Fruit fly (Drosophila melanogaster) whole organism, embryonic: ENCODE data around the gene stumps.

Experiments used
- CG1024 ChIP-seq: fragments of 200-800 bp; sonication (Bioruptor generic); IDR thresholded peaks from 2 replicates; pipeline ENCODE4 v1.3.6; 2022; ENCODE audit warnings: missing biosample characterization, missing genetic modification characterization
- CG12104 ChIP-seq: fragments of 200-800 bp; sonication (Bioruptor generic); optimal IDR thresholded peaks from 3 replicates; lab custom pipeline; 2016; ENCODE audit warnings: missing biosample characterization, missing genetic modification characterization
- CG12299 ChIP-seq: fragments of 200-800 bp; sonication (Bioruptor generic); optimal IDR thresholded peaks from 2 replicates; lab custom pipeline; 2018; ENCODE audit warnings: missing biosample characterization, mild to moderate bottlenecking, missing genetic modification characterization
- CG13287 ChIP-seq: fragments of 200-800 bp; sonication (Bioruptor generic); IDR thresholded peaks from 2 replicates; pipeline ENCODE4 v1.3.6; 2022; ENCODE audit warnings: missing biosample characterization, missing genetic modification characterization; ENCODE audit not compliant: partially characterized antibody
- CG14441 ChIP-seq: fragments of 200-800 bp; sonication (Bioruptor generic); IDR thresholded peaks from 2 replicates; pipeline ENCODE4 v1.3.6; 2022; ENCODE audit warnings: missing biosample characterization, missing genetic modification characterization
- CG14860 ChIP-seq: fragments of 200-800 bp; sonication (Bioruptor generic); IDR thresholded peaks from 3 replicates; pipeline ENCODE4 v1.3.6; 2022; ENCODE audit warnings: missing biosample characterization, missing genetic modification characterization; ENCODE audit not compliant: partially characterized antibody
- CG16813 ChIP-seq: fragments of 200-800 bp; sonication (Bioruptor generic); IDR thresholded peaks from 3 replicates; pipeline ENCODE4 v1.3.6; 2022; ENCODE audit warnings: missing biosample characterization, missing genetic modification characterization; ENCODE audit not compliant: partially characterized antibody
- CG17359 ChIP-seq: fragments of 200-800 bp; sonication (Bioruptor generic); optimal IDR thresholded peaks from 3 replicates; lab custom pipeline; 2018; ENCODE audit warnings: missing biosample characterization, mild to moderate bottlenecking, missing genetic modification characterization, moderate library complexity
- CG18011 ChIP-seq: fragments of 200-800 bp; sonication (Bioruptor generic); optimal IDR thresholded peaks from 2 replicates; lab custom pipeline; 2017; ENCODE audit warnings: missing biosample characterization, missing genetic modification characterization, mild to moderate bottlenecking, moderate library complexity, missing genotype
- CG30020 ChIP-seq: fragments of 200-800 bp; optimal IDR thresholded peaks from 2 replicates; lab custom pipeline; 2019; ENCODE audit warnings: missing biosample characterization, mild to moderate bottlenecking, missing genetic modification characterization, moderate library complexity
- CG3995 ChIP-seq: fragments of 200-800 bp; sonication (Bioruptor generic); optimal IDR thresholded peaks from 3 replicates; lab custom pipeline; 2016; ENCODE audit warnings: missing biosample characterization, missing genetic modification characterization
- CG7786 ChIP-seq: fragments of 200-800 bp; sonication (Bioruptor generic); optimal IDR thresholded peaks from 2 replicates; lab custom pipeline; 2016; ENCODE audit warnings: missing biosample characterization, missing genetic modification characterization
- CG7987 ChIP-seq: fragments of 200-800 bp; sonication (Bioruptor generic); optimal IDR thresholded peaks from 2 replicates; lab custom pipeline; 2018; ENCODE audit warnings: missing biosample characterization, mild to moderate bottlenecking, missing genetic modification characterization, moderate library complexity
- CG8388 ChIP-seq: fragments of 200-800 bp; sonication (Bioruptor generic); optimal IDR thresholded peaks from 2 replicates; lab custom pipeline; 2019; ENCODE audit warnings: missing biosample characterization, mild to moderate bottlenecking, missing genetic modification characterization, moderate library complexity
- CG9437 ChIP-seq: fragments of 200-800 bp; sonication (Bioruptor generic); optimal IDR thresholded peaks from 2 replicates; lab custom pipeline; 2018; ENCODE audit warnings: missing biosample characterization, mild to moderate bottlenecking, missing genetic modification characterization
- CHES-1-like ChIP-seq: fragments of 200-800 bp; sonication (Bioruptor generic); optimal IDR thresholded peaks from 2 replicates; lab custom pipeline; 2016; ENCODE audit warnings: missing biosample characterization, missing genetic modification characterization
- CrebB ChIP-seq: fragments of 200-800 bp; sonication (Bioruptor generic); optimal IDR thresholded peaks from 3 replicates; lab custom pipeline; 2018; ENCODE audit warnings: missing biosample characterization, mild to moderate bottlenecking, missing genetic modification characterization
- D ChIP-seq, 2 experiments: fragments of 200-800 bp in 1 of 2; fragments of >200 bp in 1 of 2; sonication (Bioruptor generic) in 1 of 2; optimal IDR thresholded peaks; 2 replicates in 1 of 2; 3 replicates in 1 of 2; lab custom pipeline; 2017; ENCODE audit warnings: mild to moderate bottlenecking in 1 of 2, missing biosample characterization in 1 of 2, missing genetic modification characterization in 1 of 2, missing genetic modification reagents in 1 of 2
- Ets97D ChIP-seq: fragments of 200-800 bp; sonication (Bioruptor generic); optimal IDR thresholded peaks from 3 replicates; lab custom pipeline; 2016; ENCODE audit warnings: missing biosample characterization, missing genetic modification characterization
- Fer1 ChIP-seq: fragments of 200-800 bp; sonication (Bioruptor generic); optimal IDR thresholded peaks from 2 replicates; lab custom pipeline; 2017; ENCODE audit warnings: missing biosample characterization, mild to moderate bottlenecking, missing genetic modification characterization
- GATAe ChIP-seq: fragments of 200-800 bp; sonication (Bioruptor generic); conservative IDR thresholded peaks from 2 replicates; pipeline ENCODE4 v1.3.6; 2022; ENCODE audit warnings: missing biosample characterization, missing genetic modification characterization
- HLH4C ChIP-seq: fragments of 200-800 bp; sonication (Bioruptor generic); IDR thresholded peaks from 3 replicates; pipeline ENCODE4 v1.3.6; 2022; ENCODE audit warnings: missing biosample characterization, missing genetic modification characterization; ENCODE audit not compliant: partially characterized antibody
- Hey ChIP-seq: fragments of 200-800 bp; sonication (Bioruptor generic); optimal IDR thresholded peaks from 3 replicates; lab custom pipeline; 2018; ENCODE audit warnings: missing biosample characterization, mild to moderate bottlenecking, missing genetic modification characterization
- HmgD ChIP-seq: fragments of 200-800 bp; sonication (Bioruptor generic); optimal IDR thresholded peaks from 3 replicates; lab custom pipeline; 2016; ENCODE audit warnings: missing biosample characterization, missing genetic modification characterization
- MBD-R2 ChIP-seq: fragments of 200-800 bp; sonication (Bioruptor generic); IDR thresholded peaks from 2 replicates; pipeline ENCODE4 v1.3.6; 2022; ENCODE audit warnings: missing biosample characterization, missing genetic modification characterization
- NFAT ChIP-seq: fragments of 200-800 bp; sonication (Bioruptor generic); IDR thresholded peaks from 2 replicates; pipeline ENCODE4 v1.3.6; 2022; ENCODE audit warnings: missing biosample characterization, missing genetic modification characterization
- Nf-YC ChIP-seq: fragments of 200-800 bp; optimal IDR thresholded peaks from 3 replicates; lab custom pipeline; 2019; ENCODE audit warnings: missing biosample characterization, mild to moderate bottlenecking, missing genetic modification characterization, moderate library complexity
- Oli ChIP-seq: fragments of 200-800 bp; sonication (Bioruptor generic); optimal IDR thresholded peaks from 2 replicates; lab custom pipeline; 2018; ENCODE audit warnings: missing biosample characterization, mild to moderate bottlenecking, missing genetic modification characterization, moderate library complexity
- Optix ChIP-seq: fragments of 200-800 bp; sonication (Bioruptor generic); IDR thresholded peaks from 3 replicates; pipeline ENCODE4 v1.3.6; 2022; ENCODE audit warnings: missing biosample characterization, missing genetic modification characterization
- Pdp1 ChIP-seq, 2 experiments: fragments of 200-800 bp; sonication (Bioruptor generic); optimal IDR thresholded peaks; 3 replicates each; lab custom pipeline; 2016; ENCODE audit warnings: missing biosample characterization in 2 of 2, missing genetic modification characterization in 2 of 2, mild to moderate bottlenecking in 1 of 2, moderate library complexity in 1 of 2
- Xbp1 ChIP-seq: fragments of 200-800 bp; sonication (Bioruptor generic); optimal IDR thresholded peaks from 3 replicates; lab custom pipeline; 2016; ENCODE audit warnings: missing biosample characterization, mild to moderate bottlenecking, missing genetic modification characterization
- YL-1 ChIP-seq: fragments of 200-800 bp; sonication (Bioruptor generic); optimal IDR thresholded peaks from 3 replicates; lab custom pipeline; 2017; ENCODE audit warnings: missing biosample characterization, mild to moderate bottlenecking, missing genetic modification characterization
- bcd ChIP-seq: fragments of 200-800 bp; sonication (Bioruptor generic); optimal IDR thresholded peaks from 2 replicates; lab custom pipeline; 2017; ENCODE audit warnings: missing biosample characterization, mild to moderate bottlenecking, missing genetic modification characterization
- dmrt99B ChIP-seq: fragments of 200-800 bp; sonication (Bioruptor generic); optimal IDR thresholded peaks from 2 replicates; lab custom pipeline; 2018; ENCODE audit warnings: missing biosample characterization, mild to moderate bottlenecking, missing genetic modification characterization, moderate library complexity
- grn ChIP-seq: fragments of 200-800 bp; sonication (Bioruptor generic); optimal IDR thresholded peaks from 3 replicates; lab custom pipeline; 2017; ENCODE audit warnings: missing biosample characterization, missing genetic modification characterization
- gsb ChIP-seq: fragments of 200-800 bp; sonication (Bioruptor generic); IDR thresholded peaks from 2 replicates; pipeline ENCODE4 v1.3.6; 2022; ENCODE audit warnings: missing biosample characterization, missing genetic modification characterization
- hb ChIP-seq: fragments of 200-800 bp; sonication (Bioruptor generic); IDR thresholded peaks from 3 replicates; pipeline ENCODE4 v1.3.6; 2022; ENCODE audit warnings: missing biosample characterization, missing genetic modification characterization; ENCODE audit not compliant: partially characterized antibody
- klu ChIP-seq: fragments of 200-800 bp; sonication (Bioruptor generic); IDR thresholded peaks from 2 replicates; pipeline ENCODE4 v1.3.6; 2022; ENCODE audit warnings: missing biosample characterization, missing genetic modification characterization
- pum ChIP-seq: fragments of 200-800 bp; sonication (Bioruptor generic); optimal IDR thresholded peaks from 2 replicates; lab custom pipeline; 2016; ENCODE audit warnings: missing biosample characterization, missing genetic modification characterization
- run ChIP-seq: fragments of 200-800 bp; sonication (Bioruptor generic); optimal IDR thresholded peaks from 3 replicates; lab custom pipeline; 2018; ENCODE audit warnings: missing biosample characterization, mild to moderate bottlenecking, missing genetic modification characterization
- seq ChIP-seq: fragments of 200-800 bp; sonication (Bioruptor generic); IDR thresholded peaks from 2 replicates; pipeline ENCODE4 v1.3.6; 2022; ENCODE audit warnings: missing biosample characterization, missing genetic modification characterization
- slbo ChIP-seq: fragments of 200-800 bp; sonication (Bioruptor generic); IDR thresholded peaks from 2 replicates; pipeline ENCODE4 v1.3.6; 2022; ENCODE audit warnings: missing biosample characterization, missing genetic modification characterization
- sr ChIP-seq: fragments of 200-800 bp; sonication (Bioruptor generic); IDR thresholded peaks from 3 replicates; pipeline ENCODE4 v1.3.6; 2022; ENCODE audit warnings: missing biosample characterization, missing genetic modification characterization
- vnd ChIP-seq: fragments of 200-800 bp; sonication (Bioruptor generic); IDR thresholded peaks from 3 replicates; pipeline ENCODE4 v1.3.6; 2022; ENCODE audit warnings: missing biosample characterization, missing genetic modification characterization; ENCODE audit not compliant: partially characterized antibody

Gene stumps

DNA sequence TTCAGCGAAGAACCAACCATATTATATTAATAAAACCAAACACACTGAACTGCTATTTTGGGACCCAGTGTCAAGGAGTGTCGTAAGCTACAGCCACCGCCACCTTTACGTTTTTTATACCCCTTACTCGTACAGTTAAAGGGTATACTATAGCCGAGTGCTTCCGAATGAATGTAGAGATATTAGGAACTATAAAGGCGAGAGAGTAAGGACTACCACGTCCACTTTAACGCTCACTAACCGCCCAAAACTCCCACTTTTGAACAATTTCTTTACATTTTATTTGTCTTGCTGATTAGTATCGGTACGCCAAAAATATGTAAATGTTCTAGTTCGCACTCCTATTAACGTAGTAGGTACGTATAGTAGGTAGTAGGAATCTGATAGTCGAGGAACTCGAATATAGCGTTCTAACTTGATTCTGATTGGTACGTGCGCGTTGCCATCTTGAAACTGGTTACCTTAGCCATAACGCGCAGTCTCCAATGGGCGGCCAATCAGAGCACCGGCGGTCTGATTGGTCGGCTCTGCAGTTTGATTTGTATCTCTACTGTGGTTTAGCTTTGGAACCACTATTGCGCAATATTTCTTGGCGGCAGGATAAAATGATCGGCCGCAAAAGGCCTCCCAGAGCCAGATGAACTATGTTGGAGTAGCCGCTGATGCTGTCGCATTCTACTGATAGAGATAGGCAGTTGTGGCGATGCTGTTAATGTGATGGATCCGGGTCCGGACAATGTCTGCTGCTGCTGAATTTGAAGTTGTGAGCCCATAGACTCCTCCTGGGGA lies 79.1 kb downstream of the stumps start (continued):
- TF ChIP-seq CG3995 (GFP tag; lab: Kevin White, UChicago) (peak; percentile 89), CG7786 (GFP tag; lab: Kevin White, UChicago) (peak; percentile 39), CG16813 (GFP tag; lab: Robert Waterston, UW) (peak; percentile 55; the same call in 1 of the 3 replicates), seq (no peak), hb (GFP tag; lab: Robert Waterston, UW) (peak; percentile 56; the same call in 1 of the 3 replicates), Nf-YC (tag; lab: Kevin White, UChicago) (peak; percentile 100), CG13287 (GFP tag; lab: Robert Waterston, UW) (no peak), grn (GFP tag; lab: Kevin White, UChicago) (peak; percentile 55), CG14860 (peak; percentile 43; the same call in 1 of the 3 replicates)
- TF ChIP-seq, all 482 proteins: peak for 29

DNA sequence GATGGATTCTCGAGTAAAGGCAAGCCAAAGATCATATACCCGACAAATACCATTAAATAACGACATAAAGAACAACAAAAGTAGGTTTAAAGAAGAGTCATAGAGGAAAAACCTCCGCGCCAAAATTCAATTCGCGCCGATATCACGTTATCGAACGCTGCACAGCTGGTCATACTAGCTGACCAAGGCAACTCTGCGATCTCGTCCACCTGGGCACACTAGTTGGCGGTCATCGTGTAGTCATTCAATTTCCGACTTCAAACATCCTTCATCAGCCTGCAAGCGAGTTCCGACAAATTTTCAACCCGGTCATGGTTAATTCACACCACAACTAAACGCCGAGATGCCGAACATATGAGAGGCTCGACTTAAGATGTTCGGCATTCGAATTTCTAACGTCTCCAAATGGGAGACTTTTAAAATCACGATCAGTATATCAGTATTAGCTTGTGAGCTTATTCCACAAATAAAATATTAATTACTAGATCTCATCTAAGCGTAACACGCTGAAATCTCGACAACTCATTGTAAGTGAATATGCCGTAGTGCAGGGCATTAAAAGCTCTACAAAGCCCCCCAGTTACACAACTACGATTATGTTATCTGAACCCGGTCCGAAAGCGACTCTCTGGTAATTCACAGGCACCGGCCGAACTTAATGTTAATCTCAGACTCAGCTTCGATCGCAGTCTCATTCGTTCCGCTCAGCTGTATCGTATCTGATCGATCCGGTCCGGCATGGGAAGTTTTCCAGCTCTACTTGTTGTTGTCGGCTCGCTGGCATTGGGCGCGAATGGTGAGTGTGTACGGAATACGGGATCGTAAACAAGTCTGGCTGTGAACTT lies 80.0 kb downstream of the stumps start, which contains the start of gene CG3505:
Gene CG3505, plus strand, starts transcription at position 688 of the 845 bp plus-strand sequence.
- peak; percentile 64 for TF ChIP-seq slbo (GFP tag; lab: Robert Waterston, UW)
- TF ChIP-seq klu (GFP tag; lab: Robert Waterston, UW) = no peak
- TF ChIP-seq CG12104 = peak; percentile 27
- peak; percentile 33; the same call in 1 of the 2 replicates for TF ChIP-seq NFAT (GFP tag; lab: Robert Waterston, UW)
- no peak for TF ChIP-seq CHES-1-like (GFP tag; lab: Kevin White, UChicago)
- TF ChIP-seq Oli = no peak
- peak; percentile 48 for TF ChIP-seq CG17359 (tag; lab: Kevin White, UChicago)
- TF ChIP-seq CG12299 (tag; lab: Kevin White, UChicago) = peak; percentile 2
- TF ChIP-seq Optix (GFP tag; lab: Robert Waterston, UW) = no peak
- TF ChIP-seq Pdp1 (GFP tag; optimal IDR thresholded peaks at IDR 0.05; lab: Kevin White, UChicago) = peak; percentile 26 to 96
- no peak for TF ChIP-seq HmgD
- peak; percentile 29 for TF ChIP-seq run (tag; lab: Kevin White, UChicago)
- TF ChIP-seq GATAe = no peak
- TF ChIP-seq Fer1 (GFP tag; lab: Kevin White, UChicago) = peak; percentile 71
- TF ChIP-seq CG30020 (tag; lab: Kevin White, UChicago) = no peak
- peak; percentile 57 for TF ChIP-seq CG7987
- TF ChIP-seq CrebB = peak; percentile 35
- no peak for TF ChIP-seq CG9437 (GFP tag; lab: Kevin White, UChicago)
- no peak; the same call in 1 of the 2 replicates for TF ChIP-seq gsb (GFP tag; lab: Robert Waterston, UW)
- no peak for TF ChIP-seq Xbp1
- TF ChIP-seq CG1024 (GFP tag; lab: Robert Waterston, UW) = no peak
- no peak for TF ChIP-seq YL-1 (GFP tag; lab: Kevin White, UChicago)
- peak; percentile 33; the same call in 1 of the 3 replicates for TF ChIP-seq vnd (GFP tag; lab: Robert Waterston, UW)
- TF ChIP-seq CG18011 (GFP tag; lab: Kevin White, UChicago) = peak; percentile 6
- peak; percentile 38 for TF ChIP-seq pum (GFP tag; lab: Kevin White, UChicago)
- TF ChIP-seq bcd (GFP tag; lab: Kevin White, UChicago) = peak; percentile 30
- no peak for TF ChIP-seq CG8388 (GFP tag; lab: Kevin White, UChicago)
- TF ChIP-seq HLH4C (GFP tag; lab: Robert Waterston, UW) = peak; percentile 47; the same call in 2 of the 3 replicates
- TF ChIP-seq dmrt99B (tag; lab: Kevin White, UChicago) = peak; percentile 55
- no peak for TF ChIP-seq D (optimal IDR thresholded peaks at IDR 0.05; lab: Kevin White, UChicago)
- no peak for TF ChIP-seq D (GFP tag; optimal IDR thresholded peaks at IDR 0.05; lab: Kevin White, UChicago)
- 0 out of 2 replicates have a peak, but pooled peaks have one; percentile 19 for TF ChIP-seq MBD-R2 (GFP tag; lab: Robert Waterston, UW)
- TF ChIP-seq CG14441 = peak; percentile 37; the same call in 1 of the 2 replicates
- no peak for TF ChIP-seq Hey (tag; lab: Kevin White, UChicago)
- TF ChIP-seq Ets97D (GFP tag; lab: Kevin White, UChicago) = peak; percentile 83
- TF ChIP-seq sr = no peak
